Fruit fly (Drosophila melanogaster) S2 (cell line): Measurements from ENCODE around the gene CG43050.

Experiments used
- CG8478 ChIP-seq: fragments of >200 bp; optimal IDR thresholded peaks from 2 replicates; lab custom pipeline; 2018
- CTCF ChIP-seq, 2 experiments: fragments of >200 bp; optimal IDR thresholded peaks; 2 replicates each; lab custom pipeline; 2018

DNA sequence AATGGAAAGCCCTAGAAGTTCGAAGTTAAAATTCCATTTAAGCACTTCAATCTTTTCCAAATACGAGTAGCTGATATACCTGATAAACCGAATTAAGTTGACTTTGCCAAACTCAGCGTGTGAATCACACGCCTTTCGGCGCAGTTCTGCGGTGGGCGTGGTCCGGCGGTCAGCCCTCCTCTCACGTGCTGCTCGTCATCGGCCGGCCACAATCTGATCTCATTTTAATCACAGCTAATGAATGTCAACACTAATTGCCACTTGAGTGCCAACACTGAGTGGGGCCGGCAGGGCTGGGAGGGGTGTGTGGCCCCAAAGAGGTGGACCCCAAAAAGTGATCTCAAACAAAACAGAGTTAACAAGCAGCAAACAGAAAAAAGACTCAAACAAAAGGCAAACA lies 16.8 kb downstream of the CG43050 start:
- TF ChIP-seq CG8478: no peak
- TF ChIP-seq CTCF (optimal IDR thresholded peaks at IDR 0.05; lab: Kevin White, UChicago): no peak
